Worm (Caenorhabditis elegans): Measurements from ENCODE around the gene Y57G11C.1147.

- TF ChIP-seq B0035.1 (tag; optimal IDR thresholded peaks at IDR 0.05) (no peak), ama-1 (optimal IDR thresholded peaks at IDR 0.05) (no peak), ama-1 (GFP tag; optimal IDR thresholded peaks at IDR 0.05) (no peak)
Observed at ce11 chrIV:14771325-14771724, 26.0 kb downstream of the Y57G11C.1147 start, which contains the start of gene degl-1.

All from whole organism, young adult.